Fruit fly (Drosophila melanogaster) whole organism, embryonic: ENCODE data around the gene LysS.

ENCODE experiments used
- CG12769 ChIP-seq: fragments of 200-800 bp; sonication (Bioruptor generic); optimal IDR thresholded peaks from 2 replicates; lab custom pipeline; 2019; ENCODE audit warnings: missing biosample characterization, mild to moderate bottlenecking, missing genetic modification characterization, moderate library complexity
- CG13287 ChIP-seq: fragments of 200-800 bp; sonication (Bioruptor generic); IDR thresholded peaks from 2 replicates; pipeline ENCODE4 v1.3.6; 2022; ENCODE audit warnings: missing biosample characterization, missing genetic modification characterization; ENCODE audit not compliant: partially characterized antibody
- CG14014 ChIP-seq: fragments of 200-800 bp; sonication (Bioruptor generic); IDR thresholded peaks from 2 replicates; pipeline ENCODE4 v1.3.6; 2022; ENCODE audit warnings: missing biosample characterization, missing genetic modification characterization
- CG15073 ChIP-seq: fragments of 200-800 bp; sonication (Bioruptor generic); optimal IDR thresholded peaks from 2 replicates; lab custom pipeline; 2016; ENCODE audit warnings: missing biosample characterization, missing genetic modification characterization
- CG15514 ChIP-seq: fragments of 200-800 bp; sonication (Bioruptor generic); optimal IDR thresholded peaks from 3 replicates; lab custom pipeline; 2017; ENCODE audit warnings: missing biosample characterization, missing genetic modification characterization, mild to moderate bottlenecking, moderate library complexity, missing genetic modification reagents
- CG1647 ChIP-seq: fragments of 200-800 bp; sonication (Bioruptor generic); optimal IDR thresholded peaks from 3 replicates; lab custom pipeline; 2016; ENCODE audit warnings: missing biosample characterization, missing genetic modification characterization
- CG16779 ChIP-seq: fragments of 200-800 bp; sonication (Bioruptor generic); IDR thresholded peaks from 2 replicates; pipeline ENCODE4 v1.3.6; 2022; ENCODE audit warnings: missing biosample characterization, missing genetic modification characterization
- CG17361 ChIP-seq: fragments of 200-800 bp; sonication (Bioruptor generic); IDR thresholded peaks from 3 replicates; pipeline ENCODE4 v1.3.6; 2022; ENCODE audit warnings: missing biosample characterization, missing genetic modification characterization
- CG17912 ChIP-seq: fragments of 200-800 bp; sonication (Bioruptor generic); optimal IDR thresholded peaks from 2 replicates; lab custom pipeline; 2018; ENCODE audit warnings: missing biosample characterization, mild to moderate bottlenecking, missing genetic modification characterization
- CG18476 ChIP-seq: fragments of 200-800 bp; sonication (Bioruptor generic); optimal IDR thresholded peaks from 2 replicates; lab custom pipeline; 2016; ENCODE audit warnings: missing biosample characterization, mild to moderate bottlenecking, missing genetic modification characterization
- CG2116 ChIP-seq: fragments of 200-800 bp; sonication (Bioruptor generic); optimal IDR thresholded peaks from 3 replicates; lab custom pipeline; 2018; ENCODE audit warnings: missing biosample characterization, mild to moderate bottlenecking, missing genetic modification characterization
- CG31224 ChIP-seq: fragments of 200-800 bp; sonication (Bioruptor generic); IDR thresholded peaks from 2 replicates; pipeline ENCODE4 v1.3.6; 2022; ENCODE audit warnings: missing biosample characterization, missing genetic modification characterization
- CG33213 ChIP-seq: fragments of 200-800 bp; sonication (Bioruptor generic); optimal IDR thresholded peaks from 3 replicates; lab custom pipeline; 2016; ENCODE audit warnings: missing biosample characterization, missing genetic modification characterization
- CG3838 ChIP-seq: fragments of 200-800 bp; sonication (Bioruptor generic); optimal IDR thresholded peaks from 3 replicates; lab custom pipeline; 2016; ENCODE audit warnings: missing biosample characterization, missing genetic modification characterization
- CG3847 ChIP-seq: fragments of 200-800 bp; sonication (Bioruptor generic); IDR thresholded peaks from 2 replicates; pipeline ENCODE4 v1.3.6; 2022; ENCODE audit warnings: missing biosample characterization, missing genetic modification characterization
- CG5953 ChIP-seq: fragments of 200-800 bp; sonication (Bioruptor generic); IDR thresholded peaks from 2 replicates; pipeline ENCODE4 v1.3.6; 2022; ENCODE audit warnings: missing biosample characterization, missing genetic modification characterization
- CG6254 ChIP-seq: fragments of 200-800 bp; sonication (Bioruptor generic); optimal IDR thresholded peaks from 3 replicates; lab custom pipeline; 2017; ENCODE audit warnings: mild to moderate bottlenecking, missing biosample characterization, missing genetic modification reagents, missing genetic modification characterization
- Camta ChIP-seq: fragments of 200-800 bp; sonication (Bioruptor generic); optimal IDR thresholded peaks from 2 replicates; lab custom pipeline; 2016; ENCODE audit warnings: missing biosample characterization, missing genetic modification characterization
- E2f1 ChIP-seq: fragments of 200-800 bp; sonication (Bioruptor generic); IDR thresholded peaks from 2 replicates; pipeline ENCODE4 v1.3.6; 2022; ENCODE audit warnings: missing biosample characterization, missing genetic modification characterization
- Eip74EF ChIP-seq, 2 experiments: fragments of 200-800 bp in 1 of 2; fragments of >200 bp in 1 of 2; sonication (Bioruptor generic) in 1 of 2; optimal IDR thresholded peaks; 2 replicates each; lab custom pipeline; 2017 to 2019; ENCODE audit warnings: missing biosample characterization in 2 of 2, missing genetic modification characterization in 2 of 2, mild to moderate bottlenecking in 1 of 2, moderate library complexity in 1 of 2
- Elba2 ChIP-seq: fragments of 200-800 bp; sonication (Bioruptor generic); optimal IDR thresholded peaks from 3 replicates; lab custom pipeline; 2016; ENCODE audit warnings: missing biosample characterization, missing genetic modification characterization
- Fer1 ChIP-seq: fragments of 200-800 bp; sonication (Bioruptor generic); optimal IDR thresholded peaks from 2 replicates; lab custom pipeline; 2017; ENCODE audit warnings: missing biosample characterization, mild to moderate bottlenecking, missing genetic modification characterization
- Gug ChIP-seq: fragments of 200-800 bp; sonication (Bioruptor generic); IDR thresholded peaks from 4 replicates; pipeline ENCODE4 v1.3.6; 2022; ENCODE audit warnings: missing biosample characterization, missing genetic modification characterization
- HHEX ChIP-seq: fragments of 200-800 bp; sonication (Bioruptor generic); optimal IDR thresholded peaks from 3 replicates; lab custom pipeline; 2017; ENCODE audit warnings: missing biosample characterization, mild to moderate bottlenecking, missing genetic modification characterization, missing genetic modification reagents
- Jarid2 ChIP-seq: fragments of 200-800 bp; sonication (Bioruptor generic); optimal IDR thresholded peaks from 3 replicates; lab custom pipeline; 2017; ENCODE audit warnings: mild to moderate bottlenecking, missing biosample characterization, missing genetic modification reagents, missing genetic modification characterization
- Kr ChIP-seq: fragments of 200-800 bp; sonication (Bioruptor generic); optimal IDR thresholded peaks from 2 replicates; lab custom pipeline; 2017; ENCODE audit warnings: missing biosample characterization, mild to moderate bottlenecking, missing genetic modification characterization
- NfI ChIP-seq: fragments of 200-800 bp; sonication (Bioruptor generic); optimal IDR thresholded peaks from 3 replicates; lab custom pipeline; 2018; ENCODE audit warnings: missing biosample characterization, mild to moderate bottlenecking, missing genetic modification characterization, moderate library complexity
- Sox102F ChIP-seq: fragments of 200-800 bp; sonication (Bioruptor generic); optimal IDR thresholded peaks from 2 replicates; lab custom pipeline; 2018; ENCODE audit warnings: missing biosample characterization, mild to moderate bottlenecking, missing genetic modification characterization, moderate library complexity
- TFAM ChIP-seq: fragments of 200-800 bp; sonication (Bioruptor generic); optimal IDR thresholded peaks from 2 replicates; lab custom pipeline; 2017; ENCODE audit warnings: missing biosample characterization, missing genetic modification characterization, inconsistent platforms
- Vsx1 ChIP-seq: fragments of 200-800 bp; sonication (Bioruptor generic); optimal IDR thresholded peaks from 2 replicates; lab custom pipeline; 2017; ENCODE audit warnings: missing biosample characterization, mild to moderate bottlenecking, missing genetic modification characterization, missing genetic modification reagents
- Xrp1 ChIP-seq: fragments of 200-800 bp; sonication (Bioruptor generic); IDR thresholded peaks from 2 replicates; pipeline ENCODE4 v1.3.6; 2022; ENCODE audit warnings: missing biosample characterization, missing genetic modification characterization
- ab ChIP-seq: fragments of 200-800 bp; sonication (Bioruptor generic); optimal IDR thresholded peaks from 2 replicates; lab custom pipeline; 2016; ENCODE audit warnings: missing biosample characterization, missing genetic modification characterization
- abd-A ChIP-seq: fragments of 200-800 bp; sonication (Bioruptor generic); optimal IDR thresholded peaks from 3 replicates; lab custom pipeline; 2019; ENCODE audit warnings: missing biosample characterization, mild to moderate bottlenecking, missing genetic modification characterization, moderate library complexity
- ap ChIP-seq: fragments of 200-800 bp; sonication (Bioruptor generic); IDR thresholded peaks from 2 replicates; pipeline ENCODE4 v1.3.6; 2022; ENCODE audit warnings: missing biosample characterization, missing genetic modification characterization
- btn ChIP-seq: fragments of 200-800 bp; sonication (Bioruptor generic); optimal IDR thresholded peaks from 2 replicates; lab custom pipeline; 2016; ENCODE audit warnings: missing biosample characterization, missing genetic modification characterization
- cg ChIP-seq: fragments of 200-800 bp; sonication (Bioruptor generic); optimal IDR thresholded peaks from 3 replicates; lab custom pipeline; 2019; ENCODE audit warnings: missing biosample characterization, mild to moderate bottlenecking, missing genetic modification characterization, moderate library complexity
- chif ChIP-seq, 2 experiments: fragments of 200-800 bp; sonication (Bioruptor generic); optimal IDR thresholded peaks; 3 replicates each; lab custom pipeline; 2016; ENCODE audit warnings: missing biosample characterization in 2 of 2, missing genetic modification characterization in 2 of 2
- gce ChIP-seq: fragments of 200-800 bp; sonication (Bioruptor generic); IDR thresholded peaks from 3 replicates; pipeline ENCODE4 v1.3.6; 2022; ENCODE audit warnings: missing biosample characterization, missing genetic modification characterization
- ham ChIP-seq: fragments of 200-800 bp; sonication (Bioruptor generic); IDR thresholded peaks from 2 replicates; pipeline ENCODE4 v1.3.6; 2022; ENCODE audit warnings: missing biosample characterization, missing genetic modification characterization
- lbe ChIP-seq: fragments of 200-800 bp; sonication (Bioruptor generic); optimal IDR thresholded peaks from 2 replicates; lab custom pipeline; 2016; ENCODE audit warnings: missing biosample characterization, mild to moderate bottlenecking, missing genetic modification characterization
- maf-S ChIP-seq: fragments of 200-800 bp; sonication (Bioruptor generic); optimal IDR thresholded peaks from 2 replicates; lab custom pipeline; 2016; ENCODE audit warnings: missing biosample characterization, missing genetic modification characterization
- mam ChIP-seq: fragments of 200-800 bp; sonication (Bioruptor generic); optimal IDR thresholded peaks from 3 replicates; lab custom pipeline; 2016; ENCODE audit warnings: missing biosample characterization, missing genetic modification characterization
- otp ChIP-seq: fragments of 200-800 bp; sonication (Bioruptor generic); IDR thresholded peaks from 3 replicates; pipeline ENCODE4, ENCODE4 v1.3.6; 2022; ENCODE audit warnings: missing biosample characterization, missing genetic modification characterization
- phol ChIP-seq: fragments of 200-800 bp; sonication (Bioruptor generic); optimal IDR thresholded peaks from 3 replicates; lab custom pipeline; 2018; ENCODE audit warnings: missing biosample characterization, mild to moderate bottlenecking, missing genetic modification characterization, moderate library complexity
- sc ChIP-seq, 3 experiments: fragments of >200 bp in 2 of 3; fragments of 200-800 bp in 1 of 3; sonication (Bioruptor generic) in 1 of 3; optimal IDR thresholded peaks; 2 replicates in 2 of 3; 3 replicates in 1 of 3; lab custom pipeline; 2017; ENCODE audit warnings: mild to moderate bottlenecking in 1 of 3, missing biosample characterization in 1 of 3, missing genetic modification characterization in 1 of 3, missing genetic modification reagents in 1 of 3
- tna ChIP-seq: fragments of 200-800 bp; sonication (Bioruptor generic); IDR thresholded peaks from 2 replicates; pipeline ENCODE4 v1.3.6; 2022; ENCODE audit warnings: missing biosample characterization, missing genetic modification characterization; ENCODE audit not compliant: partially characterized antibody
- unc-4 ChIP-seq: fragments of 200-800 bp; sonication (Bioruptor generic); IDR thresholded peaks from 2 replicates; pipeline ENCODE4 v1.3.6; 2022; ENCODE audit warnings: missing biosample characterization, missing genetic modification characterization; ENCODE audit not compliant: partially characterized antibody
- zf30C ChIP-seq: fragments of 200-800 bp; sonication (Bioruptor generic); optimal IDR thresholded peaks from 3 replicates; lab custom pipeline; 2018; ENCODE audit warnings: missing biosample characterization, mild to moderate bottlenecking, missing genetic modification characterization

The LysS gene

DNA sequence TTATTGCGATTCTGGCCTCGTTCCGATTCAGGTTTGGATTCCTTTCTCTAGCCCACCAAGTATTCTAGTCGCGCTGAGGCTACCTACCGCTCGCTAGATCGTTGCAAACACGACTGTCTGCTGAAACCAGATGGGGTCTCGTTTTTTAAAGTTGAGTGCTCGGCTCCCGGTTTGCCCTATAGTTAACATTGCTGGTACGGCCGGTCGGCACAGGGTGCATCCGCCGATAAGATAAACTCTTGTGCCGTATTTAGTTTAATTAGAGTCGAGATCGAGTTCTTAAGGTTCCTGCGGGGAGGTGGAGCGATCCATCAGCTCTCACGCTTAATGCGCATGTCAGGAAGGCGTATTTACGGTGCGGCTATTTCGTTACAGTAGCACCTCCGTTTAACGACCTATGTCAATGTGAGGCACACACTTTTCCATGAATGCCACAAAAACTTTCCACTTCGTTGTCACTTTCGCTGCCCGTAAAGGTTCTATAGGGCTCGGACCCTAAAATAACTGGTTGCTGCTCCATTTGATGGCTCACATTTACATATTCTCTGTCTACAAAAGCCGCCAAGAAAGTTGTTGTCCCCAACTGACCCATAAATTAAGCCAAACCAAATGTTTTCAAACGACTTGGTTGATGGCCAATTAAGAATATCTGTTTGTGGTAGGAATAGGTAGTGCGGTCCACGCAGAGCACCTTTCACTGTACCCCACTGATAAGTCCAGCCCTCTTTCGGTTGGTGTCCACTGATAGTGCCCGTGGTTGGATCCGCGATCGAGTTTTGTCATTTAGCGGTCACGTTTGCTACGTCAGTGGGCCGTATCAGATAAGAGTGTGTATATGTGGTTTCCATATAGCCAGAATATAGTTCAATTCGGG, 22.6 kb upstream of the LysS start, which contains the start of gene CG9119 (continued):
- TF ChIP-seq CG1647, result no peak
- no peak; the same call in 1 of the 2 replicates for TF ChIP-seq ham (GFP tag; lab: Robert Waterston, UW)
- no peak for TF ChIP-seq zf30C (GFP tag; lab: Kevin White, UChicago)
- no peak for TF ChIP-seq TFAM (GFP tag; lab: Kevin White, UChicago)
- peak; percentile 25 for TF ChIP-seq Kr
- peak; percentile 75 for TF ChIP-seq HHEX
- TF ChIP-seq abd-A (tag; lab: Kevin White, UChicago), result peak; percentile 89
- TF ChIP-seq chif (GFP tag; optimal IDR thresholded peaks at IDR 0.05; lab: Kevin White, UChicago), result peak; percentile 37 to 42
- TF ChIP-seq Eip74EF (GFP tag; optimal IDR thresholded peaks at IDR 0.05; lab: Kevin White, UChicago), result peak in 1 of 2 experiments; percentile 45
- peak; percentile 80 for TF ChIP-seq mam (GFP tag; lab: Kevin White, UChicago)
- no peak for TF ChIP-seq CG5953
- no peak for TF ChIP-seq E2f1 (GFP tag; lab: Robert Waterston, UW)
- TF ChIP-seq Vsx1 (GFP tag; lab: Kevin White, UChicago), result peak; percentile 81
- no peak for TF ChIP-seq sc (optimal IDR thresholded peaks at IDR 0.05; lab: Kevin White, UChicago)
- TF ChIP-seq sc (GFP tag; optimal IDR thresholded peaks at IDR 0.05; lab: Kevin White, UChicago), result peak; percentile 32
- no peak for TF ChIP-seq lbe (GFP tag; lab: Kevin White, UChicago)
- 0 out of 2 replicates have a peak, but pooled peaks have one; percentile 31 for TF ChIP-seq Xrp1 (GFP tag; lab: Robert Waterston, UW)
- TF ChIP-seq tna, result no peak
- TF ChIP-seq CG14014 (GFP tag; lab: Robert Waterston, UW), result peak; percentile 55; the same call in 1 of the 2 replicates
- TF ChIP-seq CG6254 (GFP tag; lab: Kevin White, UChicago), result peak; percentile 88
- TF ChIP-seq Elba2 (GFP tag; lab: Kevin White, UChicago), result no peak
- TF ChIP-seq NfI (GFP tag; lab: Kevin White, UChicago), result peak; percentile 57
- 0 out of 2 replicates have a peak, but pooled peaks have one; percentile 13 for TF ChIP-seq CG31224 (GFP tag; lab: Robert Waterston, UW)
- TF ChIP-seq CG12769 (tag; lab: Kevin White, UChicago), result peak; percentile 63
- TF ChIP-seq phol, result peak; percentile 60
- TF ChIP-seq cg (GFP tag; lab: Kevin White, UChicago), result no peak
- no peak for TF ChIP-seq maf-S (GFP tag; lab: Kevin White, UChicago)
- no peak for TF ChIP-seq gce
- no peak for TF ChIP-seq CG15073
- peak; percentile 39 for TF ChIP-seq btn (GFP tag; lab: Kevin White, UChicago)
- peak; percentile 63 for TF ChIP-seq Gug (GFP tag; lab: Robert Waterston, UW)
- TF ChIP-seq CG3838 (GFP tag; lab: Kevin White, UChicago), result no peak
- no peak for TF ChIP-seq CG17912 (GFP tag; lab: Kevin White, UChicago)
- peak; percentile 32 for TF ChIP-seq CG18476 (GFP tag; lab: Kevin White, UChicago)
- peak; percentile 76 for TF ChIP-seq Fer1
- peak; percentile 52; the same call in 1 of the 2 replicates for TF ChIP-seq CG3847 (GFP tag; lab: Robert Waterston, UW)
- no peak for TF ChIP-seq Jarid2 (GFP tag; lab: Kevin White, UChicago)
- TF ChIP-seq CG16779, result no peak
- TF ChIP-seq CG2116 (GFP tag; lab: Kevin White, UChicago), result no peak
- no peak for TF ChIP-seq ap (GFP tag; lab: Robert Waterston, UW)
- TF ChIP-seq CG17361 (GFP tag; lab: Robert Waterston, UW), result peak; percentile 82
- peak; percentile 28 for TF ChIP-seq CG15514 (GFP tag; lab: Kevin White, UChicago)
- no peak for TF ChIP-seq CG33213 (GFP tag; lab: Kevin White, UChicago)
- no peak for TF ChIP-seq unc-4 (GFP tag; lab: Robert Waterston, UW)
- TF ChIP-seq CG13287 (GFP tag; lab: Robert Waterston, UW), result no peak
- TF ChIP-seq otp (GFP tag; lab: Robert Waterston, UW), result no peak
- peak; percentile 56 for TF ChIP-seq Camta
- TF ChIP-seq Sox102F (GFP tag; lab: Kevin White, UChicago), result peak; percentile 37
- TF ChIP-seq ab (GFP tag; lab: Kevin White, UChicago), result no peak
